Fruit fly (Drosophila melanogaster) whole organism, prepupa: ENCODE results near the gene upd3.

Source experiments
- Blimp-1 ChIP-seq: fragments of 200-800 bp; sonication (Bioruptor generic); optimal IDR thresholded peaks from 3 replicates; lab custom pipeline; 2017; ENCODE audit warnings: missing biosample characterization, missing genetic modification characterization, mild to moderate bottlenecking, moderate library complexity, missing genetic modification reagents
- CG10669 ChIP-seq: fragments of 200-800 bp; sonication (Bioruptor generic); optimal IDR thresholded peaks from 3 replicates; lab custom pipeline; 2018; ENCODE audit warnings: missing biosample characterization, mild to moderate bottlenecking, missing genetic modification characterization, moderate library complexity
- CG11294 ChIP-seq: fragments of 200-800 bp; sonication (Bioruptor generic); IDR thresholded peaks from 2 replicates; pipeline ENCODE4 v1.3.6; 2022; ENCODE audit warnings: missing biosample characterization, missing genetic modification characterization
- CG11902 ChIP-seq: fragments of 200-800 bp; sonication (Bioruptor generic); optimal IDR thresholded peaks from 3 replicates; lab custom pipeline; 2016; ENCODE audit warnings: missing biosample characterization, missing genetic modification characterization
- CG15336 ChIP-seq: fragments of 200-800 bp; sonication (Bioruptor generic); IDR thresholded peaks from 2 replicates; pipeline ENCODE4 v1.3.6; 2022; ENCODE audit warnings: missing biosample characterization, missing genetic modification characterization
- CG1621 ChIP-seq: fragments of 200-800 bp; sonication (Bioruptor generic); optimal IDR thresholded peaks from 3 replicates; lab custom pipeline; 2018; ENCODE audit warnings: missing biosample characterization, mild to moderate bottlenecking, missing genetic modification characterization
- CG32006 ChIP-seq: fragments of 200-800 bp; sonication (Bioruptor generic); optimal IDR thresholded peaks from 3 replicates; lab custom pipeline; 2017; ENCODE audit warnings: missing biosample characterization, mild to moderate bottlenecking, missing genetic modification characterization
- CG34406 ChIP-seq: fragments of 200-800 bp; sonication (Bioruptor generic); optimal IDR thresholded peaks from 3 replicates; lab custom pipeline; 2016; ENCODE audit warnings: missing biosample characterization, missing genetic modification characterization
- CG3919 ChIP-seq: fragments of 200-800 bp; sonication (Bioruptor generic); optimal IDR thresholded peaks from 3 replicates; lab custom pipeline; 2016; ENCODE audit warnings: missing biosample characterization, missing genetic modification characterization
- CG4318 ChIP-seq: fragments of 200-800 bp; sonication (Bioruptor generic); optimal IDR thresholded peaks from 3 replicates; lab custom pipeline; 2017; ENCODE audit warnings: missing biosample characterization, mild to moderate bottlenecking, missing genetic modification characterization
- CG6163 ChIP-seq: fragments of 200-800 bp; sonication (Bioruptor generic); IDR thresholded peaks from 3 replicates; pipeline ENCODE4 v1.3.6; 2022; ENCODE audit warnings: missing biosample characterization, missing genetic modification characterization
- CG6276 ChIP-seq: fragments of 200-800 bp; sonication (Bioruptor generic); optimal IDR thresholded peaks from 2 replicates; lab custom pipeline; 2017; ENCODE audit warnings: missing biosample characterization, mild to moderate bottlenecking, missing genetic modification characterization
- CG6808 ChIP-seq: fragments of 200-800 bp; sonication (Bioruptor generic); optimal IDR thresholded peaks from 3 replicates; lab custom pipeline; 2017; ENCODE audit warnings: missing biosample characterization, missing genetic modification characterization, mild to moderate bottlenecking, moderate library complexity, missing genetic modification reagents
- CG6854 ChIP-seq: fragments of 200-800 bp; sonication (Bioruptor generic); optimal IDR thresholded peaks from 2 replicates; lab custom pipeline; 2017; ENCODE audit warnings: missing biosample characterization, mild to moderate bottlenecking, missing genetic modification characterization
- CG7368 ChIP-seq: fragments of 200-800 bp; sonication (Bioruptor generic); optimal IDR thresholded peaks from 3 replicates; lab custom pipeline; 2016; ENCODE audit warnings: missing biosample characterization, missing genetic modification characterization
- CG8319 ChIP-seq: fragments of 200-800 bp; sonication (Bioruptor generic); optimal IDR thresholded peaks from 3 replicates; lab custom pipeline; 2016; ENCODE audit warnings: missing biosample characterization, missing genetic modification characterization
- CG9139 ChIP-seq: fragments of 200-800 bp; sonication (Bioruptor generic); optimal IDR thresholded peaks from 3 replicates; lab custom pipeline; 2017; ENCODE audit warnings: missing biosample characterization, mild to moderate bottlenecking, missing genetic modification characterization
- Eip78C ChIP-seq: fragments of 200-800 bp; sonication (Bioruptor generic); peaks from one replicate; lab custom pipeline; 2016; ENCODE audit warnings: missing biosample characterization, missing genetic modification characterization
- Eip93F ChIP-seq: fragments of 200-800 bp; sonication (Bioruptor generic); optimal IDR thresholded peaks from 2 replicates; lab custom pipeline; 2016; ENCODE audit warnings: missing biosample characterization, mild to moderate bottlenecking, missing genetic modification characterization
- Ets21C ChIP-seq: fragments of 200-800 bp; sonication (Bioruptor generic); optimal IDR thresholded peaks from 3 replicates; lab custom pipeline; 2016; ENCODE audit warnings: missing biosample characterization, missing genetic modification characterization
- Ets96B ChIP-seq: fragments of 200-800 bp; optimal IDR thresholded peaks from 2 replicates; lab custom pipeline; 2019; ENCODE audit warnings: missing biosample characterization, mild to moderate bottlenecking, missing genetic modification characterization, moderate library complexity
- Gug ChIP-seq: fragments of 200-800 bp; sonication (Bioruptor generic); IDR thresholded peaks from 2 replicates; pipeline ENCODE4 v1.3.6; 2022; ENCODE audit warnings: missing biosample characterization, missing genetic modification characterization
- Hr38 ChIP-seq: sonication (Bioruptor generic); optimal IDR thresholded peaks from 2 replicates; lab custom pipeline; 2016; ENCODE audit warnings: missing biosample characterization, missing genetic modification characterization
- Hr39 ChIP-seq: fragments of 200-800 bp; sonication (Bioruptor generic); optimal IDR thresholded peaks from 2 replicates; lab custom pipeline; 2016; ENCODE audit warnings: missing biosample characterization, missing genetic modification characterization
- Hr4 ChIP-seq: fragments of 200-800 bp; sonication (Bioruptor generic); optimal IDR thresholded peaks from 3 replicates; lab custom pipeline; 2016; ENCODE audit warnings: missing biosample characterization, missing genetic modification characterization
- Lpt ChIP-seq: fragments of 200-800 bp; sonication (Bioruptor generic); optimal IDR thresholded peaks from 3 replicates; lab custom pipeline; 2016; ENCODE audit warnings: missing biosample characterization, missing genetic modification characterization
- Met ChIP-seq: fragments of 200-800 bp; sonication (Bioruptor generic); optimal IDR thresholded peaks from 3 replicates; lab custom pipeline; 2016; ENCODE audit warnings: missing biosample characterization, missing genetic modification characterization
- Smox ChIP-seq: fragments of 200-800 bp; sonication (Bioruptor generic); optimal IDR thresholded peaks from 3 replicates; lab custom pipeline; 2016; ENCODE audit warnings: missing biosample characterization, missing genetic modification characterization
- Sox14 ChIP-seq: fragments of 200-800 bp; sonication (Bioruptor generic); optimal IDR thresholded peaks from 3 replicates; lab custom pipeline; 2016; ENCODE audit warnings: missing biosample characterization, missing genetic modification characterization
- Sox15 ChIP-seq: fragments of 200-800 bp; sonication (Bioruptor generic); optimal IDR thresholded peaks from 3 replicates; lab custom pipeline; 2016; ENCODE audit warnings: missing biosample characterization, missing genetic modification characterization
- achi ChIP-seq: fragments of 200-800 bp; sonication (Bioruptor generic); optimal IDR thresholded peaks from 3 replicates; lab custom pipeline; 2016; ENCODE audit warnings: missing biosample characterization, missing genetic modification characterization
- cyc ChIP-seq: fragments of 200-800 bp; sonication (Bioruptor generic); optimal IDR thresholded peaks from 3 replicates; lab custom pipeline; 2016; ENCODE audit warnings: missing biosample characterization, missing genetic modification characterization
- dac ChIP-seq: fragments of 200-800 bp; sonication (Bioruptor generic); optimal IDR thresholded peaks from 2 replicates; lab custom pipeline; 2017; ENCODE audit warnings: missing biosample characterization, mild to moderate bottlenecking, missing genetic modification characterization
- dsx ChIP-seq: fragments of 200-800 bp; optimal IDR thresholded peaks from 3 replicates; lab custom pipeline; 2019; ENCODE audit warnings: missing biosample characterization, mild to moderate bottlenecking, missing genetic modification characterization, moderate library complexity; ENCODE audit not compliant: poor library complexity, severe bottlenecking
- eg ChIP-seq: fragments of 200-800 bp; sonication (Bioruptor generic); IDR thresholded peaks from 3 replicates; pipeline ENCODE4 v1.3.6; 2022; ENCODE audit warnings: missing biosample characterization, missing genetic modification characterization
- fd59A ChIP-seq: fragments of 200-800 bp; sonication (Bioruptor generic); optimal IDR thresholded peaks from 2 replicates; lab custom pipeline; 2017; ENCODE audit warnings: missing biosample characterization, mild to moderate bottlenecking, missing genetic modification characterization, missing genetic modification reagents
- fkh ChIP-seq: fragments of 200-800 bp; sonication (Bioruptor generic); optimal IDR thresholded peaks from 3 replicates; lab custom pipeline; 2017; ENCODE audit warnings: missing biosample characterization, mild to moderate bottlenecking, missing genetic modification characterization, moderate library complexity
- lz ChIP-seq: fragments of 200-800 bp; sonication (Bioruptor generic); optimal IDR thresholded peaks from 3 replicates; lab custom pipeline; 2016; ENCODE audit warnings: missing biosample characterization, missing genetic modification characterization
- pdm3 ChIP-seq: fragments of 200-800 bp; sonication (Bioruptor generic); optimal IDR thresholded peaks from 3 replicates; lab custom pipeline; 2016; ENCODE audit warnings: missing biosample characterization, missing genetic modification characterization
- salr ChIP-seq, 2 experiments: fragments of 200-800 bp; sonication (Bioruptor generic); optimal IDR thresholded peaks; 3 replicates each; lab custom pipeline; 2016 to 2018; ENCODE audit warnings: missing biosample characterization in 2 of 2, missing genetic modification characterization in 2 of 2, mild to moderate bottlenecking in 1 of 2
- spab ChIP-seq: fragments of 200-800 bp; sonication (Bioruptor generic); optimal IDR thresholded peaks from 2 replicates; lab custom pipeline; 2017; ENCODE audit warnings: missing biosample characterization, mild to moderate bottlenecking, missing genetic modification characterization, missing genetic modification reagents
- ss ChIP-seq, 2 experiments: fragments of 200-800 bp; sonication (Bioruptor generic); optimal IDR thresholded peaks; 2 replicates in 1 of 2; 3 replicates in 1 of 2; lab custom pipeline; 2017 to 2018; ENCODE audit warnings: mild to moderate bottlenecking in 2 of 2, missing biosample characterization in 2 of 2, missing genetic modification characterization in 2 of 2, moderate library complexity in 1 of 2
- svp ChIP-seq: fragments of 200-800 bp; sonication (Bioruptor generic); peaks from one replicate; lab custom pipeline; 2016; ENCODE audit warnings: missing biosample characterization, missing genetic modification characterization
- topi ChIP-seq: fragments of 200-800 bp; sonication (Bioruptor generic); optimal IDR thresholded peaks from 3 replicates; lab custom pipeline; 2016; ENCODE audit warnings: missing biosample characterization, missing genetic modification characterization
- vri ChIP-seq: fragments of 200-800 bp; sonication (Bioruptor generic); optimal IDR thresholded peaks from 3 replicates; lab custom pipeline; 2016; ENCODE audit warnings: missing biosample characterization, mild to moderate bottlenecking, missing genetic modification characterization

Gene upd3

dm6 chrX:18287587-18287986 is 10.6 kb downstream of the upd3 start:
- no peak for TF ChIP-seq ss (GFP tag; optimal IDR thresholded peaks at IDR 0.05; lab: Kevin White, UChicago)
- no peak for TF ChIP-seq CG34406 (GFP tag; lab: Kevin White, UChicago)
- TF ChIP-seq CG11294 (GFP tag; lab: Robert Waterston, UW) = no peak
- TF ChIP-seq CG6276 (GFP tag; lab: Kevin White, UChicago) = no peak
- no peak for TF ChIP-seq Met (GFP tag; lab: Kevin White, UChicago)
- no peak for TF ChIP-seq Hr38 (GFP tag; lab: Kevin White, UChicago)
- no peak for TF ChIP-seq CG4318 (GFP tag; lab: Kevin White, UChicago)
- no peak for TF ChIP-seq Smox (GFP tag; lab: Kevin White, UChicago)

DNA sequence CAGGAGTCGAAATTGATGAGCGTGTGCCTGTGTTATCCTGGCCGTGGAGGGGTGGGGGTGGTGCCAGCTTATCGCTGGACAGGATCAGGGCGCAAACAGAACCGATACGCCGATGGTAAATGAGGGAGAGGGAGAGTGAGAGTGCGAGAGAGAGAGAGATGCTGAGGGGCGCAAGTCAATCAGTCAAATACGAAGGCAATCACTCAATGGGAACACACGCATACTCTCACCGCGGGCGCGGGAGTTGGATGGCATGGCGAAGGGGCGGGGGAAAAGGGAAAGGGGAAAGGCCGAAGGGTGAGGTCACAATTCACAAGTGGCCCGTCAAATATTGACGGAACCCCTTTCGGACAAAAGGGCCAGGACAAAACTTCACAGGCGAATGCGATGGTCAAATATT is 11.6 kb downstream of the upd3 start:
- no peak for TF ChIP-seq CG4318 (GFP tag; lab: Kevin White, UChicago)
- no peak for TF ChIP-seq CG11902 (GFP tag; lab: Kevin White, UChicago)
- no peak for TF ChIP-seq pdm3 (GFP tag; lab: Kevin White, UChicago)
- peak; percentile 39 for TF ChIP-seq svp (GFP tag; lab: Kevin White, UChicago)
- TF ChIP-seq achi (GFP tag; lab: Kevin White, UChicago) = no peak
- no peak for TF ChIP-seq eg
- no peak for TF ChIP-seq CG8319 (GFP tag; lab: Kevin White, UChicago)

DNA sequence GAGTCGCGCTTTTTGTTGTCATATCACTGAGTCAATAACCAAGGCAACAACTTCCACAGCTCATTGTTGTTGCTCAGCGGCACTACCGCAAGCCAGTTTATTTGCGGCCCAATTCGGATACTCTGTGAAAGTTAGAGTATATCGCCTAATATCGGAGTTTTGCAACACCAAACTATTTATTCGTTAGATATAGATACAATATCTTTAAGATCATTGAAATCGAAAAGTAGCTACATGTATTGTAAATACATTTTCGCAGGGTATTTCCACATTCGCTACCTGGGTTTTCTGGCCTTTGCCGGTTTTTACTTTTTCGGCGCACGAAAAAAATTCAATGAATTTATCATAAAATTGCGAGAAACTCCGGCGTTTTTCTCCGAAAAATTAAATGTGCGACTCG is 17.0 kb downstream of the upd3 start:
- TF ChIP-seq CG11902 (GFP tag; lab: Kevin White, UChicago) = peak; percentile 90
- TF ChIP-seq vri = peak; percentile 80
- peak in 1 of 2 experiments; percentile 42 for TF ChIP-seq salr (GFP tag; optimal IDR thresholded peaks at IDR 0.05; lab: Kevin White, UChicago)
- TF ChIP-seq Sox15 (GFP tag; lab: Kevin White, UChicago) = peak; percentile 84
- TF ChIP-seq CG6808 = peak; percentile 46
- TF ChIP-seq Hr38 (GFP tag; lab: Kevin White, UChicago) = no peak
- peak; percentile 61 for TF ChIP-seq Eip93F
- peak; percentile 89 for TF ChIP-seq eg
- peak; percentile 14 for TF ChIP-seq CG9139
- peak; percentile 79 for TF ChIP-seq CG7368 (GFP tag; lab: Kevin White, UChicago)
- TF ChIP-seq Smox (GFP tag; lab: Kevin White, UChicago) = peak; percentile 89
- TF ChIP-seq Ets21C (GFP tag; lab: Kevin White, UChicago) = peak; percentile 90
- TF ChIP-seq fd59A (GFP tag; lab: Kevin White, UChicago) = peak; percentile 2
- peak; percentile 73 for TF ChIP-seq fkh (GFP tag; lab: Kevin White, UChicago)
- TF ChIP-seq dsx = peak; percentile 31
- peak; percentile 94 for TF ChIP-seq topi (GFP tag; lab: Kevin White, UChicago)
- peak; percentile 54 for TF ChIP-seq Lpt (GFP tag; lab: Kevin White, UChicago)
- TF ChIP-seq CG10669 (GFP tag; lab: Kevin White, UChicago) = peak; percentile 58
- TF ChIP-seq CG11294 (GFP tag; lab: Robert Waterston, UW) = peak; percentile 58
- peak; percentile 88 for TF ChIP-seq CG3919 (GFP tag; lab: Kevin White, UChicago)
- TF ChIP-seq spab (GFP tag; lab: Kevin White, UChicago) = peak; percentile 30
- peak; percentile 81 for TF ChIP-seq achi (GFP tag; lab: Kevin White, UChicago)
- TF ChIP-seq Hr39 (GFP tag; lab: Kevin White, UChicago) = peak; percentile 92
- peak; percentile 97 for TF ChIP-seq Eip78C (GFP tag; lab: Kevin White, UChicago)
- TF ChIP-seq Ets96B (tag; lab: Kevin White, UChicago) = peak; percentile 40
- TF ChIP-seq pdm3 (GFP tag; lab: Kevin White, UChicago) = peak; percentile 89
- peak; percentile 82 for TF ChIP-seq Hr4
- peak; percentile 92 for TF ChIP-seq cyc
- TF ChIP-seq CG6854 (GFP tag; lab: Kevin White, UChicago) = peak; percentile 87
- TF ChIP-seq ss (GFP tag; optimal IDR thresholded peaks at IDR 0.05; lab: Kevin White, UChicago) = peak in 1 of 2 experiments; percentile 59
- TF ChIP-seq CG34406 (GFP tag; lab: Kevin White, UChicago) = peak; percentile 90
- peak; percentile 41 for TF ChIP-seq CG4318 (GFP tag; lab: Kevin White, UChicago)
- TF ChIP-seq CG8319 (GFP tag; lab: Kevin White, UChicago) = peak; percentile 88
- peak; percentile 84 for TF ChIP-seq Sox14
- TF ChIP-seq lz (GFP tag; lab: Kevin White, UChicago) = peak; percentile 92
- TF ChIP-seq CG32006 (GFP tag; lab: Kevin White, UChicago) = peak; percentile 81
- peak; percentile 63 for TF ChIP-seq Gug (GFP tag; lab: Robert Waterston, UW)
- TF ChIP-seq CG15336 (GFP tag; lab: Robert Waterston, UW) = peak; percentile 84
- TF ChIP-seq CG6163 (GFP tag; lab: Robert Waterston, UW) = peak; percentile 93
- peak; percentile 54 for TF ChIP-seq dac
- peak; percentile 84 for TF ChIP-seq Blimp-1
- no peak for TF ChIP-seq CG1621
